Worm (Caenorhabditis elegans) whole organism, early embryonic: ENCODE measurements around the gene C53A3.4.

Source experiments
- B0310.2 ChIP-seq: sonication (generic microtip); optimal IDR thresholded peaks from 2 replicates; lab custom pipeline; 2016; ENCODE audit warnings: mild to moderate bottlenecking, missing genetic modification characterization, missing compliant biosample characterization
- aly-1 ChIP-seq: sonication (generic microtip); optimal IDR thresholded peaks from 2 replicates; lab custom pipeline; 2016; ENCODE audit warnings: missing genetic modification characterization, missing compliant biosample characterization
- ama-1 ChIP-seq: fragments of 150-350 bp; optimal IDR thresholded peaks from 2 replicates; lab custom pipeline; 2014
- ceh-13 ChIP-seq: fragments of 200-800 bp; sonication (Bioruptor generic); optimal IDR thresholded peaks from 2 replicates; lab custom pipeline; 2018; ENCODE audit warnings: mild to moderate bottlenecking, missing genetic modification characterization, missing compliant biosample characterization
- ceh-36 ChIP-seq: sonication (generic microtip); optimal IDR thresholded peaks from 2 replicates; lab custom pipeline; 2016; ENCODE audit warnings: missing genetic modification characterization, inconsistent platforms, missing compliant biosample characterization
- flt-1 ChIP-seq: fragments of 200-800 bp; sonication (Bioruptor generic); IDR thresholded peaks from 2 replicates; pipeline ENCODE4 v1.3.6; 2022; ENCODE audit warnings: missing genetic modification characterization, missing compliant biosample characterization
- hmbx-1 ChIP-seq: sonication (generic microtip); optimal IDR thresholded peaks from 2 replicates; lab custom pipeline; 2016; ENCODE audit warnings: mild to moderate bottlenecking, missing genetic modification characterization, missing compliant biosample characterization
- hnd-1 ChIP-seq: sonication (generic microtip); optimal IDR thresholded peaks from 2 replicates; lab custom pipeline; 2016; ENCODE audit warnings: missing genetic modification characterization, missing compliant biosample characterization
- pes-1 ChIP-seq: fragments of 200-800 bp; sonication (Bioruptor generic); IDR thresholded peaks from 2 replicates; pipeline ENCODE4 v1.3.6; 2022; ENCODE audit warnings: missing genetic modification reagents, missing genetic modification characterization, missing compliant biosample characterization
- scrt-1 ChIP-seq: fragments of 200-800 bp; sonication (Bioruptor generic); IDR thresholded peaks from 2 replicates; pipeline ENCODE4 v1.3.6; 2022; ENCODE audit warnings: missing genetic modification characterization, missing compliant biosample characterization
- sea-1 ChIP-seq: fragments of 200-800 bp; sonication (Bioruptor generic); conservative IDR thresholded peaks from 2 replicates; pipeline ENCODE4 v1.3.6; 2022; ENCODE audit warnings: missing genetic modification characterization, missing compliant biosample characterization
- tbx-11 ChIP-seq: fragments of 200-800 bp; sonication (Bioruptor generic); IDR thresholded peaks from 2 replicates; pipeline ENCODE4 v1.3.6; 2022; ENCODE audit warnings: missing genetic modification characterization, missing compliant biosample characterization
- tbx-37 ChIP-seq: fragments of 200-800 bp; sonication (Bioruptor generic); conservative IDR thresholded peaks from 2 replicates; pipeline ENCODE4 v1.3.6; 2022; ENCODE audit warnings: missing genetic modification reagents, missing genetic modification characterization, missing compliant biosample characterization
- tra-4 ChIP-seq: sonication (generic microtip); optimal IDR thresholded peaks from 2 replicates; lab custom pipeline; 2017; ENCODE audit warnings: missing genetic modification characterization, missing compliant biosample characterization

DNA sequence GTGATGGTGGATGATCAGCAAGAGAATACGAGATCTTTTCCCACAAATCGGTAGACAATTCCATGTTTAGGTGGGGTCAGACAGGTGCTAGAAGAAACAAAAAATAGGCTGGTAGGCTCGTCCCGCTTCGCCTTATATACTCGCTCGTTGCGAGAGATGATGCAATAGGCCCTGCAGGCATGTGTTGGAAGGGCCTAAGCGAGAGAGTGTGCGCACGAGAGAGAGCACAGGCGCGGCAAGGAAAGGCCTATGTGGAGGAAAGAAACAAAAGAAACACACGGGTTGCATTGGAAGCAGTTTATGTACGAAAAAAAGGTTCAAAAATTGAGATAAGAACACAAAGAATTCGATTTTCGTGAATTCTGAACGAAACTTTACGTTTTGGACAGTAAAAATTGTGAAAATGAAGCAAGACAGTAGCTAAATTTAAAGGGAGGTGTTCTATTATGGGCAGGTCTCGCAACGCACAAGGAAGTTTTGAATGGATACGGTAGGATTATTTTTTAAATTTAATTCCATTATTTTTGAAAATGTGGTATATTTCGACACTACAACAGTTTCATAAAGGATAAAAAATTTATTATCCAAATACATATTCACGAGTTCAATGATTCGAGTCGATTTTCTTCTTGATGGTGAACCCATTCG is 22.2 kb upstream of the C53A3.4 start, which contains the start of gene F44E7.5:
- TF ChIP-seq ama-1 (lab: Kevin White, UChicago), result no peak
- no peak for TF ChIP-seq scrt-1 (GFP tag; lab: Robert Waterston, UW)
- TF ChIP-seq flt-1 (GFP tag; lab: Robert Waterston, UW), result no peak
- no peak for TF ChIP-seq tbx-11 (GFP tag; lab: Robert Waterston, UW)
- no peak for TF ChIP-seq ceh-36 (tag; lab: Kevin White, UChicago)
- TF ChIP-seq pes-1, result no peak
- TF ChIP-seq B0310.2 (tag; lab: Kevin White, UChicago), result no peak
- TF ChIP-seq sea-1 (GFP tag; lab: Robert Waterston, UW), result no peak
- TF ChIP-seq hnd-1 (tag; lab: Kevin White, UChicago), result no peak
- no peak for TF ChIP-seq aly-1
- TF ChIP-seq tra-4 (tag; lab: Kevin White, UChicago), result no peak
- TF ChIP-seq tbx-37 (GFP tag; lab: Robert Waterston, UW), result no peak
- TF ChIP-seq ceh-13 (GFP tag; lab: Kevin White, UChicago), result no peak
- TF ChIP-seq hmbx-1, result no peak
